Fruit fly (Drosophila melanogaster) whole organism, embryonic: ENCODE data around the gene Orp8.
A peak's percentile ranks its signal among the peaks of the same experiment; 100 is the strongest.

ENCODE experiments used
- Adf1 ChIP-seq: fragments of 200-800 bp; sonication (Bioruptor generic); IDR thresholded peaks from 2 replicates; pipeline ENCODE4 v1.3.6; 2022; ENCODE audit warnings: missing biosample characterization, missing genetic modification characterization
- CG11695 ChIP-seq: fragments of 200-800 bp; sonication (Bioruptor generic); IDR thresholded peaks from 3 replicates; pipeline ENCODE4 v1.3.6; 2022; ENCODE audit warnings: missing biosample characterization, missing genetic modification characterization
- CG12104 ChIP-seq: fragments of 200-800 bp; sonication (Bioruptor generic); optimal IDR thresholded peaks from 3 replicates; lab custom pipeline; 2016; ENCODE audit warnings: missing biosample characterization, missing genetic modification characterization
- CG12659 ChIP-seq: fragments of 200-800 bp; sonication (Bioruptor generic); optimal IDR thresholded peaks from 3 replicates; lab custom pipeline; 2017; ENCODE audit warnings: mild to moderate bottlenecking, missing biosample characterization, missing genetic modification reagents, missing genetic modification characterization
- CG12942 ChIP-seq: fragments of 200-800 bp; sonication (Bioruptor generic); optimal IDR thresholded peaks from 3 replicates; lab custom pipeline; 2016; ENCODE audit warnings: missing biosample characterization, missing genetic modification characterization
- CG14014 ChIP-seq: fragments of 200-800 bp; sonication (Bioruptor generic); IDR thresholded peaks from 2 replicates; pipeline ENCODE4 v1.3.6; 2022; ENCODE audit warnings: missing biosample characterization, missing genetic modification characterization
- CG16779 ChIP-seq: fragments of 200-800 bp; sonication (Bioruptor generic); IDR thresholded peaks from 2 replicates; pipeline ENCODE4 v1.3.6; 2022; ENCODE audit warnings: missing biosample characterization, missing genetic modification characterization
- CG16863 ChIP-seq: fragments of 200-800 bp; sonication (Bioruptor generic); optimal IDR thresholded peaks from 3 replicates; lab custom pipeline; 2016; ENCODE audit warnings: missing biosample characterization, missing genetic modification characterization
- CG1832 ChIP-seq: fragments of 200-800 bp; sonication (Bioruptor generic); optimal IDR thresholded peaks from 2 replicates; lab custom pipeline; 2017; ENCODE audit warnings: missing biosample characterization, mild to moderate bottlenecking, missing genetic modification characterization, inconsistent platforms
- CG2712 ChIP-seq: fragments of 200-800 bp; optimal IDR thresholded peaks from 3 replicates; lab custom pipeline; 2019; ENCODE audit warnings: missing biosample characterization, mild to moderate bottlenecking, missing genetic modification characterization, moderate library complexity
- CG31224 ChIP-seq: fragments of 200-800 bp; sonication (Bioruptor generic); IDR thresholded peaks from 2 replicates; pipeline ENCODE4 v1.3.6; 2022; ENCODE audit warnings: missing biosample characterization, missing genetic modification characterization
- CG31441 ChIP-seq: fragments of 200-800 bp; sonication (Bioruptor generic); IDR thresholded peaks from 2 replicates; pipeline ENCODE4 v1.3.6; 2022; ENCODE audit warnings: missing biosample characterization, missing genetic modification characterization
- CG3281 ChIP-seq: fragments of 200-800 bp; sonication (Bioruptor generic); optimal IDR thresholded peaks from 3 replicates; lab custom pipeline; 2017; ENCODE audit warnings: missing biosample characterization, mild to moderate bottlenecking, missing genetic modification characterization
- CG33557 ChIP-seq: fragments of 200-800 bp; sonication (Bioruptor generic); optimal IDR thresholded peaks from 2 replicates; lab custom pipeline; 2019; ENCODE audit warnings: missing biosample characterization, mild to moderate bottlenecking, missing genetic modification characterization, moderate library complexity
- CG34224 ChIP-seq: fragments of 200-800 bp; sonication (Bioruptor generic); IDR thresholded peaks from 3 replicates; pipeline ENCODE4 v1.3.6; 2022; ENCODE audit warnings: missing biosample characterization, missing genetic modification characterization; ENCODE audit not compliant: partially characterized antibody
- CG4424 ChIP-seq: fragments of 200-800 bp; sonication (Bioruptor generic); optimal IDR thresholded peaks from 3 replicates; lab custom pipeline; 2016; ENCODE audit warnings: missing biosample characterization, missing genetic modification characterization
- CG9817 ChIP-seq: fragments of 200-800 bp; sonication (Bioruptor generic); optimal IDR thresholded peaks from 2 replicates; lab custom pipeline; 2018; ENCODE audit warnings: missing biosample characterization, mild to moderate bottlenecking, missing genetic modification characterization, moderate library complexity
- CTCF ChIP-seq: fragments of 200-800 bp; sonication (Bioruptor generic); optimal IDR thresholded peaks from 2 replicates; lab custom pipeline; 2017; ENCODE audit warnings: missing biosample characterization, mild to moderate bottlenecking, missing genetic modification characterization, moderate library complexity
- Dref ChIP-seq: fragments of 200-800 bp; sonication (Bioruptor generic); IDR thresholded peaks from 2 replicates; pipeline ENCODE4 v1.3.6; 2022; ENCODE audit warnings: missing biosample characterization, missing genetic modification characterization
- Drgx ChIP-seq: fragments of 200-800 bp; sonication (Bioruptor generic); IDR thresholded peaks from 2 replicates; pipeline ENCODE4 v1.3.6; 2022; ENCODE audit warnings: missing biosample characterization, missing genetic modification characterization
- E2f1 ChIP-seq: fragments of 200-800 bp; sonication (Bioruptor generic); IDR thresholded peaks from 2 replicates; pipeline ENCODE4 v1.3.6; 2022; ENCODE audit warnings: missing biosample characterization, missing genetic modification characterization
- Fer1 ChIP-seq: fragments of 200-800 bp; sonication (Bioruptor generic); optimal IDR thresholded peaks from 2 replicates; lab custom pipeline; 2017; ENCODE audit warnings: missing biosample characterization, mild to moderate bottlenecking, missing genetic modification characterization
- Gug ChIP-seq: fragments of 200-800 bp; sonication (Bioruptor generic); IDR thresholded peaks from 4 replicates; pipeline ENCODE4 v1.3.6; 2022; ENCODE audit warnings: missing biosample characterization, missing genetic modification characterization
- H15 ChIP-seq: fragments of 200-800 bp; sonication (Bioruptor generic); IDR thresholded peaks from 3 replicates; pipeline ENCODE4 v1.3.6; 2022; ENCODE audit warnings: missing biosample characterization, missing genetic modification characterization
- HmgZ ChIP-seq: fragments of 200-800 bp; sonication (Bioruptor generic); optimal IDR thresholded peaks from 2 replicates; lab custom pipeline; 2018; ENCODE audit warnings: missing biosample characterization, mild to moderate bottlenecking, missing genetic modification characterization
- Hr39 ChIP-seq: fragments of >200 bp; optimal IDR thresholded peaks from 2 replicates; lab custom pipeline; 2017
- Mrtf ChIP-seq: fragments of 200-800 bp; sonication (Bioruptor generic); IDR thresholded peaks from 3 replicates; pipeline ENCODE4 v1.3.6; 2022; ENCODE audit warnings: missing biosample characterization, missing genetic modification characterization
- Pdp1 ChIP-seq, 2 experiments: fragments of 200-800 bp; sonication (Bioruptor generic); optimal IDR thresholded peaks; 3 replicates each; lab custom pipeline; 2016; ENCODE audit warnings: missing biosample characterization in 2 of 2, missing genetic modification characterization in 2 of 2, mild to moderate bottlenecking in 1 of 2, moderate library complexity in 1 of 2
- Stat92E ChIP-seq, 3 experiments: fragments of >200 bp in 2 of 3; fragments of 200-800 bp in 1 of 3; sonication (Bioruptor generic) in 1 of 3; optimal IDR thresholded peaks; 2 replicates each; lab custom pipeline; 2017 to 2019; ENCODE audit warnings: missing biosample characterization in 3 of 3, missing genetic modification characterization in 3 of 3, mild to moderate bottlenecking in 1 of 3, moderate library complexity in 1 of 3
- Xrp1 ChIP-seq: fragments of 200-800 bp; sonication (Bioruptor generic); IDR thresholded peaks from 2 replicates; pipeline ENCODE4 v1.3.6; 2022; ENCODE audit warnings: missing biosample characterization, missing genetic modification characterization
- crp ChIP-seq, 2 experiments: fragments of 200-800 bp; sonication (Bioruptor generic); optimal IDR thresholded peaks; 2 replicates in 1 of 2; 3 replicates in 1 of 2; lab custom pipeline; 2017; ENCODE audit warnings: missing biosample characterization in 2 of 2, missing genetic modification characterization in 2 of 2, mild to moderate bottlenecking in 1 of 2, moderate library complexity in 1 of 2
- dmrt11E ChIP-seq: fragments of 200-800 bp; sonication (Bioruptor generic); optimal IDR thresholded peaks from 3 replicates; lab custom pipeline; 2018; ENCODE audit warnings: missing biosample characterization, mild to moderate bottlenecking, missing genetic modification characterization, moderate library complexity
- en ChIP-seq: fragments of 200-800 bp; sonication (Bioruptor generic); optimal IDR thresholded peaks from 2 replicates; lab custom pipeline; 2016; ENCODE audit warnings: missing biosample characterization, missing genetic modification characterization
- fru ChIP-seq: fragments of >200 bp; optimal IDR thresholded peaks from 2 replicates; lab custom pipeline; 2017
- gce ChIP-seq: fragments of 200-800 bp; sonication (Bioruptor generic); IDR thresholded peaks from 3 replicates; pipeline ENCODE4 v1.3.6; 2022; ENCODE audit warnings: missing biosample characterization, missing genetic modification characterization
- grn ChIP-seq: fragments of 200-800 bp; sonication (Bioruptor generic); optimal IDR thresholded peaks from 3 replicates; lab custom pipeline; 2017; ENCODE audit warnings: missing biosample characterization, missing genetic modification characterization
- jing ChIP-seq: fragments of 200-800 bp; sonication (Bioruptor generic); optimal IDR thresholded peaks from 2 replicates; lab custom pipeline; 2018; ENCODE audit warnings: missing biosample characterization, mild to moderate bottlenecking, missing genetic modification characterization
- kah ChIP-seq: fragments of 200-800 bp; sonication (Bioruptor generic); optimal IDR thresholded peaks from 2 replicates; lab custom pipeline; 2018; ENCODE audit warnings: missing biosample characterization, mild to moderate bottlenecking, missing genetic modification characterization
- lmd ChIP-seq: fragments of 200-800 bp; sonication (Bioruptor generic); IDR thresholded peaks from 2 replicates; pipeline ENCODE4 v1.3.6; 2022; ENCODE audit warnings: missing biosample characterization, missing genetic modification characterization
- nerfin-1 ChIP-seq: fragments of 200-800 bp; sonication (Bioruptor generic); optimal IDR thresholded peaks from 3 replicates; lab custom pipeline; 2019; ENCODE audit warnings: missing biosample characterization, mild to moderate bottlenecking, missing genetic modification characterization, moderate library complexity
- org-1 ChIP-seq: fragments of 200-800 bp; sonication (Bioruptor generic); optimal IDR thresholded peaks from 2 replicates; lab custom pipeline; 2017; ENCODE audit warnings: missing biosample characterization, missing genetic modification characterization
- peb ChIP-seq: fragments of 200-800 bp; sonication (Bioruptor generic); IDR thresholded peaks from 2 replicates; pipeline ENCODE4 v1.3.6; 2022; ENCODE audit warnings: missing biosample characterization, missing genetic modification characterization
- prd ChIP-seq, 3 experiments: fragments of >200 bp in 2 of 3; fragments of 200-800 bp in 1 of 3; sonication (Bioruptor generic) in 1 of 3; optimal IDR thresholded peaks in 2 of 3; IDR thresholded peaks in 1 of 3; 2 replicates in 2 of 3; 3 replicates in 1 of 3; pipeline versions ENCODE4 v1.3.6 to Lab custom; 2017 to 2022; ENCODE audit warnings: missing biosample characterization in 1 of 3, missing genetic modification characterization in 1 of 3
- psq ChIP-seq: fragments of 200-800 bp; sonication (Bioruptor generic); optimal IDR thresholded peaks from 2 replicates; lab custom pipeline; 2017; ENCODE audit warnings: missing biosample characterization, missing genetic modification characterization
- pzg ChIP-seq: fragments of 200-800 bp; sonication (Bioruptor generic); optimal IDR thresholded peaks from 3 replicates; lab custom pipeline; 2018; ENCODE audit warnings: missing biosample characterization, mild to moderate bottlenecking, missing genetic modification characterization, moderate library complexity
- rib ChIP-seq: fragments of 200-800 bp; sonication (Bioruptor generic); IDR thresholded peaks from 2 replicates; pipeline ENCODE4 v1.3.6; 2022; ENCODE audit warnings: missing biosample characterization, missing genetic modification characterization
- slbo ChIP-seq: fragments of 200-800 bp; sonication (Bioruptor generic); IDR thresholded peaks from 2 replicates; pipeline ENCODE4 v1.3.6; 2022; ENCODE audit warnings: missing biosample characterization, missing genetic modification characterization
- ttk ChIP-seq: fragments of 200-800 bp; sonication (Bioruptor generic); IDR thresholded peaks from 2 replicates; pipeline ENCODE4 v2.1.2; 2022; ENCODE audit warnings: missing biosample characterization, missing genetic modification characterization
- vfl ChIP-seq: fragments of 200-800 bp; sonication (Bioruptor generic); optimal IDR thresholded peaks from 2 replicates; lab custom pipeline; 2016; ENCODE audit warnings: missing biosample characterization, missing genetic modification characterization

Orp8 gene

dm6 chr3R:20265969-20266368 lies 43.2 kb upstream of the Orp8 start (continued):
- 0 out of 2 replicates have a peak, but pooled peaks have one; percentile 17 for TF ChIP-seq E2f1
- TF ChIP-seq jing (GFP tag; lab: Kevin White, UChicago): no peak
- no peak; the same call in 1 of the 2 replicates for TF ChIP-seq Adf1 (GFP tag; lab: Robert Waterston, UW)
- TF ChIP-seq Pdp1 (GFP tag; optimal IDR thresholded peaks at IDR 0.05; lab: Kevin White, UChicago): peak in 1 of 2 experiments; percentile 14
- TF ChIP-seq CG34224 (GFP tag; lab: Robert Waterston, UW): peak; percentile 16; the same call in 1 of the 3 replicates
- TF ChIP-seq psq: no peak
- no peak for TF ChIP-seq CG2712 (tag; lab: Kevin White, UChicago)
- no peak for TF ChIP-seq CG16779 (GFP tag; lab: Robert Waterston, UW)
- TF ChIP-seq CG12104 (GFP tag; lab: Kevin White, UChicago): no peak
- peak; percentile 12 for TF ChIP-seq HmgZ (tag; lab: Kevin White, UChicago)
- no peak for TF ChIP-seq CTCF
- TF ChIP-seq Fer1 (GFP tag; lab: Kevin White, UChicago): peak; percentile 7
- no peak for TF ChIP-seq vfl
- TF ChIP-seq CG14014 (GFP tag; lab: Robert Waterston, UW): no peak
- no peak for TF ChIP-seq ttk (GFP tag; lab: Robert Waterston, UW)
- TF ChIP-seq H15 (GFP tag; lab: Robert Waterston, UW): no peak
- peak; percentile 32 for TF ChIP-seq grn (GFP tag; lab: Kevin White, UChicago)
- TF ChIP-seq crp (GFP tag; optimal IDR thresholded peaks at IDR 0.05; lab: Kevin White, UChicago): no peak
- TF ChIP-seq CG12942 (GFP tag; lab: Kevin White, UChicago): no peak
- TF ChIP-seq CG4424 (GFP tag; lab: Kevin White, UChicago): no peak
- no peak for TF ChIP-seq CG3281 (GFP tag; lab: Kevin White, UChicago)
- TF ChIP-seq CG31441 (GFP tag; lab: Robert Waterston, UW): no peak
- TF ChIP-seq CG11695 (GFP tag; lab: Robert Waterston, UW): no peak
- no peak for TF ChIP-seq CG33557 (GFP tag; lab: Kevin White, UChicago)
- no peak for TF ChIP-seq en (GFP tag; lab: Kevin White, UChicago)
- TF ChIP-seq pzg: no peak
- TF ChIP-seq Hr39 (lab: Kevin White, UChicago): no peak
- no peak for TF ChIP-seq Dref (GFP tag; lab: Robert Waterston, UW)
- TF ChIP-seq nerfin-1 (tag; lab: Kevin White, UChicago): no peak
- no peak for TF ChIP-seq gce (GFP tag; lab: Robert Waterston, UW)
- no peak for TF ChIP-seq kah (GFP tag; lab: Kevin White, UChicago)
- TF ChIP-seq CG31224 (GFP tag; lab: Robert Waterston, UW): no peak
- TF ChIP-seq fru: no peak
- no peak for TF ChIP-seq peb (GFP tag; lab: Robert Waterston, UW)
- TF ChIP-seq rib: peak; percentile 20; the same call in 1 of the 2 replicates
- TF ChIP-seq Stat92E (GFP tag; optimal IDR thresholded peaks at IDR 0.05; lab: Kevin White, UChicago): peak in 1 of 3 experiments; percentile 44
- TF ChIP-seq CG16863 (GFP tag; lab: Kevin White, UChicago): no peak
- no peak for TF ChIP-seq lmd
- TF ChIP-seq slbo: no peak
- no peak for TF ChIP-seq org-1
- no peak for TF ChIP-seq Drgx (GFP tag; lab: Robert Waterston, UW)
- TF ChIP-seq dmrt11E (tag; lab: Kevin White, UChicago): no peak
- no peak for TF ChIP-seq prd (optimal IDR thresholded peaks at IDR 0.05; lab: Kevin White, UChicago)
- no peak for TF ChIP-seq prd (GFP tag; IDR thresholded peaks at IDR 0.05; lab: Robert Waterston, UW)
- no peak for TF ChIP-seq Gug (GFP tag; lab: Robert Waterston, UW)
- TF ChIP-seq Xrp1 (GFP tag; lab: Robert Waterston, UW): no peak
- no peak for TF ChIP-seq CG12659 (GFP tag; lab: Kevin White, UChicago)
- TF ChIP-seq Mrtf: no peak
- TF ChIP-seq CG9817 (tag; lab: Kevin White, UChicago): no peak
- no peak for TF ChIP-seq CG1832 (GFP tag; lab: Kevin White, UChicago)
- TF ChIP-seq, all 482 proteins: peak for 14
